Fruit fly (Drosophila melanogaster) whole organism, embryonic: ENCODE results near the gene Hr4.

ENCODE experiments used
- Adf1 ChIP-seq: fragments of 200-800 bp; sonication (Bioruptor generic); IDR thresholded peaks from 2 replicates; pipeline ENCODE4 v1.3.6; 2022; ENCODE audit warnings: missing biosample characterization, missing genetic modification characterization
- B-H1 ChIP-seq: fragments of 200-800 bp; sonication (Bioruptor generic); IDR thresholded peaks from 3 replicates; pipeline ENCODE4 v1.3.6; 2022; ENCODE audit warnings: missing biosample characterization, missing genetic modification characterization
- BEAF-32 ChIP-seq: fragments of 200-800 bp; sonication (Bioruptor generic); optimal IDR thresholded peaks from 3 replicates; lab custom pipeline; 2017; ENCODE audit warnings: missing biosample characterization, missing genetic modification characterization, mild to moderate bottlenecking, moderate library complexity, missing genetic modification reagents
- CG10565 ChIP-seq: fragments of 200-800 bp; sonication (Bioruptor generic); optimal IDR thresholded peaks from 3 replicates; lab custom pipeline; 2016; ENCODE audit warnings: missing biosample characterization, mild to moderate bottlenecking, missing genetic modification characterization
- CG11560 ChIP-seq: fragments of 200-800 bp; sonication (Bioruptor generic); IDR thresholded peaks from 3 replicates; pipeline ENCODE4 v1.3.6; 2022; ENCODE audit warnings: missing biosample characterization, missing genetic modification characterization
- CG12236 ChIP-seq: fragments of 200-800 bp; sonication (Bioruptor generic); optimal IDR thresholded peaks from 2 replicates; lab custom pipeline; 2016; ENCODE audit warnings: missing biosample characterization, missing genetic modification characterization
- CG14441 ChIP-seq: fragments of 200-800 bp; sonication (Bioruptor generic); IDR thresholded peaks from 2 replicates; pipeline ENCODE4 v1.3.6; 2022; ENCODE audit warnings: missing biosample characterization, missing genetic modification characterization
- CG17385 ChIP-seq: fragments of 200-800 bp; sonication (Bioruptor generic); optimal IDR thresholded peaks from 3 replicates; lab custom pipeline; 2018; ENCODE audit warnings: missing biosample characterization, mild to moderate bottlenecking, missing genetic modification characterization
- CG18764 ChIP-seq: fragments of 200-800 bp; sonication (Bioruptor generic); optimal IDR thresholded peaks from 3 replicates; lab custom pipeline; 2016; ENCODE audit warnings: missing biosample characterization, missing genetic modification characterization
- CG30431 ChIP-seq: fragments of 200-800 bp; sonication (Bioruptor generic); optimal IDR thresholded peaks from 2 replicates; lab custom pipeline; 2017; ENCODE audit warnings: missing biosample characterization, missing genetic modification characterization
- CG34224 ChIP-seq: fragments of 200-800 bp; sonication (Bioruptor generic); IDR thresholded peaks from 3 replicates; pipeline ENCODE4 v1.3.6; 2022; ENCODE audit warnings: missing biosample characterization, missing genetic modification characterization; ENCODE audit not compliant: partially characterized antibody
- CG3838 ChIP-seq: fragments of 200-800 bp; sonication (Bioruptor generic); optimal IDR thresholded peaks from 3 replicates; lab custom pipeline; 2016; ENCODE audit warnings: missing biosample characterization, missing genetic modification characterization
- CG4360 ChIP-seq: fragments of 200-800 bp; sonication (Bioruptor generic); IDR thresholded peaks from 2 replicates; pipeline ENCODE4 v1.3.6; 2022; ENCODE audit warnings: missing biosample characterization, missing genetic modification characterization
- CG43689 ChIP-seq: fragments of 200-800 bp; sonication (Bioruptor generic); IDR thresholded peaks from 2 replicates; pipeline ENCODE4 v1.3.6; 2022; ENCODE audit warnings: missing biosample characterization, missing genetic modification characterization
- CG5180 ChIP-seq: fragments of 200-800 bp; sonication (Bioruptor generic); optimal IDR thresholded peaks from 3 replicates; lab custom pipeline; 2017; ENCODE audit warnings: missing biosample characterization, missing genetic modification characterization, mild to moderate bottlenecking, moderate library complexity, missing genetic modification reagents
- CG7372 ChIP-seq: fragments of 200-800 bp; sonication (Bioruptor generic); IDR thresholded peaks from 2 replicates; pipeline ENCODE4 v1.3.6; 2022; ENCODE audit warnings: missing biosample characterization, missing genetic modification characterization
- CG7839 ChIP-seq: fragments of 200-800 bp; sonication (Bioruptor generic); optimal IDR thresholded peaks from 3 replicates; lab custom pipeline; 2018; ENCODE audit warnings: missing biosample characterization, mild to moderate bottlenecking, missing genetic modification characterization, moderate library complexity
- CG7963 ChIP-seq: fragments of 200-800 bp; sonication (Bioruptor generic); IDR thresholded peaks from 3 replicates; pipeline ENCODE4 v1.3.6; 2022; ENCODE audit warnings: missing biosample characterization, missing genetic modification characterization; ENCODE audit not compliant: partially characterized antibody
- CG9727 ChIP-seq: fragments of 200-800 bp; sonication (Bioruptor generic); optimal IDR thresholded peaks from 3 replicates; lab custom pipeline; 2017; ENCODE audit warnings: missing biosample characterization, mild to moderate bottlenecking, missing genetic modification characterization
- CG9876 ChIP-seq: fragments of 200-800 bp; sonication (Bioruptor generic); optimal IDR thresholded peaks from 2 replicates; lab custom pipeline; 2016; ENCODE audit warnings: missing biosample characterization, missing genetic modification characterization
- CoRest ChIP-seq: fragments of 200-800 bp; sonication (Bioruptor generic); optimal IDR thresholded peaks from 3 replicates; lab custom pipeline; 2018; ENCODE audit warnings: missing biosample characterization, mild to moderate bottlenecking, missing genetic modification characterization, moderate library complexity
- D19A ChIP-seq: fragments of 200-800 bp; optimal IDR thresholded peaks from 3 replicates; lab custom pipeline; 2019; ENCODE audit warnings: missing biosample characterization, mild to moderate bottlenecking, missing genetic modification characterization, moderate library complexity
- Elba2 ChIP-seq: fragments of 200-800 bp; sonication (Bioruptor generic); optimal IDR thresholded peaks from 3 replicates; lab custom pipeline; 2016; ENCODE audit warnings: missing biosample characterization, missing genetic modification characterization
- Hand ChIP-seq: fragments of 200-800 bp; sonication (Bioruptor generic); optimal IDR thresholded peaks from 2 replicates; lab custom pipeline; 2017; ENCODE audit warnings: mild to moderate bottlenecking, missing biosample characterization, missing genetic modification reagents, missing genetic modification characterization
- HmgZ ChIP-seq: fragments of 200-800 bp; sonication (Bioruptor generic); optimal IDR thresholded peaks from 2 replicates; lab custom pipeline; 2018; ENCODE audit warnings: missing biosample characterization, mild to moderate bottlenecking, missing genetic modification characterization
- Hmr ChIP-seq: fragments of 200-800 bp; sonication (Bioruptor generic); optimal IDR thresholded peaks from 3 replicates; lab custom pipeline; 2017; ENCODE audit warnings: mild to moderate bottlenecking, missing biosample characterization, missing genetic modification reagents, missing genetic modification characterization
- Jarid2 ChIP-seq: fragments of 200-800 bp; sonication (Bioruptor generic); optimal IDR thresholded peaks from 3 replicates; lab custom pipeline; 2017; ENCODE audit warnings: mild to moderate bottlenecking, missing biosample characterization, missing genetic modification reagents, missing genetic modification characterization
- NC2β ChIP-seq: fragments of 200-800 bp; sonication (Bioruptor generic); optimal IDR thresholded peaks from 2 replicates; lab custom pipeline; 2016; ENCODE audit warnings: missing biosample characterization, missing genetic modification characterization
- Sry-β ChIP-seq: fragments of 200-800 bp; sonication (Bioruptor generic); optimal IDR thresholded peaks from 2 replicates; lab custom pipeline; 2018; ENCODE audit warnings: missing biosample characterization, mild to moderate bottlenecking, missing genetic modification characterization, moderate library complexity
- YL-1 ChIP-seq: fragments of 200-800 bp; sonication (Bioruptor generic); optimal IDR thresholded peaks from 3 replicates; lab custom pipeline; 2017; ENCODE audit warnings: missing biosample characterization, mild to moderate bottlenecking, missing genetic modification characterization
- ac ChIP-seq: fragments of 200-800 bp; sonication (Bioruptor generic); optimal IDR thresholded peaks from 3 replicates; lab custom pipeline; 2017; ENCODE audit warnings: missing biosample characterization, mild to moderate bottlenecking, missing genetic modification characterization
- btn ChIP-seq: fragments of 200-800 bp; sonication (Bioruptor generic); optimal IDR thresholded peaks from 2 replicates; lab custom pipeline; 2016; ENCODE audit warnings: missing biosample characterization, missing genetic modification characterization
- da ChIP-seq: fragments of 200-800 bp; sonication (Bioruptor generic); optimal IDR thresholded peaks from 2 replicates; lab custom pipeline; 2016; ENCODE audit warnings: missing biosample characterization, missing genetic modification characterization
- eve ChIP-seq, 2 experiments: fragments of >200 bp; optimal IDR thresholded peaks; 2 replicates each; lab custom pipeline; 2017; ENCODE audit warnings: missing biosample characterization in 2 of 2, missing genetic modification characterization in 2 of 2
- ewg ChIP-seq: fragments of 200-800 bp; sonication (Bioruptor generic); optimal IDR thresholded peaks from 3 replicates; lab custom pipeline; 2017; ENCODE audit warnings: mild to moderate bottlenecking, missing biosample characterization, missing genetic modification reagents, missing genetic modification characterization
- fd102C ChIP-seq: fragments of 200-800 bp; sonication (Bioruptor generic); optimal IDR thresholded peaks from 2 replicates; lab custom pipeline; 2018; ENCODE audit warnings: missing biosample characterization, mild to moderate bottlenecking, missing genetic modification characterization, moderate library complexity
- gem ChIP-seq: fragments of 200-800 bp; sonication (Bioruptor generic); optimal IDR thresholded peaks from 2 replicates; lab custom pipeline; 2019; ENCODE audit warnings: missing biosample characterization, mild to moderate bottlenecking, missing genetic modification characterization, moderate library complexity
- gsb-n ChIP-seq: fragments of 200-800 bp; sonication (Bioruptor generic); optimal IDR thresholded peaks from 3 replicates; lab custom pipeline; 2018; ENCODE audit warnings: missing biosample characterization, mild to moderate bottlenecking, missing genetic modification characterization
- lmd ChIP-seq: fragments of 200-800 bp; sonication (Bioruptor generic); IDR thresholded peaks from 2 replicates; pipeline ENCODE4 v1.3.6; 2022; ENCODE audit warnings: missing biosample characterization, missing genetic modification characterization
- nerfin-2 ChIP-seq: fragments of 200-800 bp; sonication (Bioruptor generic); IDR thresholded peaks from 2 replicates; pipeline ENCODE4 v1.3.6; 2022; ENCODE audit warnings: missing biosample characterization, missing genetic modification characterization; ENCODE audit not compliant: partially characterized antibody
- nmo ChIP-seq: fragments of 200-800 bp; sonication (Bioruptor generic); optimal IDR thresholded peaks from 2 replicates; lab custom pipeline; 2018; ENCODE audit warnings: missing biosample characterization, mild to moderate bottlenecking, missing genetic modification characterization, moderate library complexity
- pfk ChIP-seq: fragments of 200-800 bp; sonication (Bioruptor generic); optimal IDR thresholded peaks from 2 replicates; lab custom pipeline; 2018; ENCODE audit warnings: missing biosample characterization, mild to moderate bottlenecking, missing genetic modification characterization, moderate library complexity
- pita ChIP-seq: fragments of 200-800 bp; sonication (Bioruptor generic); optimal IDR thresholded peaks from 2 replicates; lab custom pipeline; 2017; ENCODE audit warnings: missing biosample characterization, mild to moderate bottlenecking, missing genetic modification characterization
- scrt ChIP-seq: fragments of 200-800 bp; sonication (Bioruptor generic); optimal IDR thresholded peaks from 2 replicates; lab custom pipeline; 2018; ENCODE audit warnings: missing biosample characterization, mild to moderate bottlenecking, missing genetic modification characterization, moderate library complexity
- sima ChIP-seq: fragments of 200-800 bp; sonication (Bioruptor generic); optimal IDR thresholded peaks from 2 replicates; lab custom pipeline; 2016; ENCODE audit warnings: missing biosample characterization, missing genetic modification characterization
- ssp ChIP-seq: fragments of 200-800 bp; sonication (Bioruptor generic); IDR thresholded peaks from 2 replicates; pipeline ENCODE4 v1.3.6; 2022; ENCODE audit warnings: missing biosample characterization, missing genetic modification characterization
- tx ChIP-seq: fragments of 200-800 bp; sonication (Bioruptor generic); optimal IDR thresholded peaks from 2 replicates; lab custom pipeline; 2016; ENCODE audit warnings: missing biosample characterization, missing genetic modification characterization
- yki ChIP-seq: fragments of >200 bp; optimal IDR thresholded peaks from 3 replicates; lab custom pipeline; 2018
- zen2 ChIP-seq: fragments of 200-800 bp; sonication (Bioruptor generic); IDR thresholded peaks from 3 replicates; pipeline ENCODE4 v1.3.6; 2022; ENCODE audit warnings: missing biosample characterization, missing genetic modification characterization; ENCODE audit not compliant: partially characterized antibody

The Hr4 gene

dm6 chrX:1944245-1945114, 2.7 kb downstream of the Hr4 start (continued):
- TF ChIP-seq Hmr (GFP tag; lab: Kevin White, UChicago) (peak; percentile 18), CG7963 (GFP tag; lab: Robert Waterston, UW) (no peak), CG7839 (tag; lab: Kevin White, UChicago) (peak; percentile 49), scrt (peak; percentile 46), CG34224 (GFP tag; lab: Robert Waterston, UW) (no peak), fd102C (GFP tag; lab: Kevin White, UChicago) (no peak), BEAF-32 (GFP tag; lab: Kevin White, UChicago) (no peak), CG9876 (peak; percentile 22), ac (GFP tag; lab: Kevin White, UChicago) (no peak), Elba2 (GFP tag; lab: Kevin White, UChicago) (no peak), Hand (GFP tag; lab: Kevin White, UChicago) (no peak), CG3838 (GFP tag; lab: Kevin White, UChicago) (no peak), CG12236 (GFP tag; lab: Kevin White, UChicago) (no peak), yki (no peak), nmo (peak; percentile 14), Jarid2 (GFP tag; lab: Kevin White, UChicago) (no peak), YL-1 (GFP tag; lab: Kevin White, UChicago) (no peak), CG17385 (no peak), CG10565 (GFP tag; lab: Kevin White, UChicago) (no peak), tx (GFP tag; lab: Kevin White, UChicago) (no peak), CG30431 (GFP tag; lab: Kevin White, UChicago) (peak; percentile 18), Sry-β (GFP tag; lab: Kevin White, UChicago) (no peak), zen2 (GFP tag; lab: Robert Waterston, UW) (no peak), gem (tag; lab: Kevin White, UChicago) (peak; percentile 72), ewg (GFP tag; lab: Kevin White, UChicago) (peak; percentile 36), sima (GFP tag; lab: Kevin White, UChicago) (no peak), NC2β (GFP tag; lab: Kevin White, UChicago) (no peak), CG9727 (GFP tag; lab: Kevin White, UChicago) (no peak), da (no peak), CG14441 (GFP tag; lab: Robert Waterston, UW) (peak; percentile 56), D19A (no peak), CoRest (tag; lab: Kevin White, UChicago) (no peak), CG7372 (GFP tag; lab: Robert Waterston, UW) (no peak), eve (GFP tag; optimal IDR thresholded peaks at IDR 0.05; lab: Kevin White, UChicago) (no peak), pita (GFP tag; lab: Kevin White, UChicago) (no peak), lmd (GFP tag; lab: Robert Waterston, UW) (peak; percentile 78), B-H1 (GFP tag; lab: Robert Waterston, UW) (peak; percentile 33; the same call in 1 of the 3 replicates), CG5180 (no peak), CG18764 (no peak), HmgZ (tag; lab: Kevin White, UChicago) (no peak), ssp (GFP tag; lab: Robert Waterston, UW) (peak; percentile 42; the same call in 1 of the 2 replicates), CG43689 (GFP tag; lab: Robert Waterston, UW) (no peak), CG11560 (tag; lab: Robert Waterston, UW) (no peak; the same call in 2 of the 3 replicates), gsb-n (tag; lab: Kevin White, UChicago) (peak; percentile 27), Adf1 (GFP tag; lab: Robert Waterston, UW) (no peak), CG4360 (GFP tag; lab: Robert Waterston, UW) (0 out of 2 replicates have a peak, but pooled peaks have one; percentile 7), btn (GFP tag; lab: Kevin White, UChicago) (no peak), nerfin-2 (GFP tag; lab: Robert Waterston, UW) (no peak), pfk (GFP tag; lab: Kevin White, UChicago) (no peak)
